Worm (Caenorhabditis elegans) whole organism, L1 larva: ENCODE data around the gene tbck-1.

Experiments
- dpl-1 ChIP-seq, 3 experiments: fragments of 150-350 bp in 2 of 3; sonication (generic microtip) in 1 of 3; optimal IDR thresholded peaks; 2 replicates each; lab custom pipeline; 2014 to 2017; ENCODE audit warnings: missing biosample characterization in 3 of 3, missing genetic modification characterization in 3 of 3, missing genetic modification reagents in 3 of 3
- dsc-1 ChIP-seq: sonication (generic microtip); optimal IDR thresholded peaks from 2 replicates; lab custom pipeline; 2016; ENCODE audit warnings: mild to moderate bottlenecking, missing genetic modification characterization, missing compliant biosample characterization
- mep-1 ChIP-seq: fragments of 150-350 bp; optimal IDR thresholded peaks from 2 replicates; lab custom pipeline; 2014; ENCODE audit warnings: missing biosample characterization, missing genetic modification characterization
- nhr-12 ChIP-seq: sonication (generic microtip); optimal IDR thresholded peaks from 2 replicates; lab custom pipeline; 2017; ENCODE audit warnings: missing biosample characterization, missing genetic modification characterization
- pqm-1 ChIP-seq: sonication (generic microtip); optimal IDR thresholded peaks from 3 replicates; lab custom pipeline; 2017; ENCODE audit warnings: missing biosample characterization, missing genetic modification characterization

ce11 chrII:4849885-4850284 lies 21.5 kb downstream of the tbck-1 start, which contains the start of gene T23B7.3:
- TF ChIP-seq pqm-1 (tag; lab: Kevin White, UChicago) (no peak), mep-1 (tag; lab: Kevin White, UChicago) (no peak), nhr-12 (tag; lab: Kevin White, UChicago) (no peak), dsc-1 (tag; lab: Kevin White, UChicago) (no peak), dpl-1 (GFP tag; optimal IDR thresholded peaks at IDR 0.05; lab: Kevin White, UChicago) (no peak)
